Worm (Caenorhabditis elegans) whole organism, early embryonic: ENCODE measurements around the gene Y54F10AR.1.

Experiments
- B0310.2 ChIP-seq: sonication (generic microtip); optimal IDR thresholded peaks from 2 replicates; lab custom pipeline; 2016; ENCODE audit warnings: mild to moderate bottlenecking, missing genetic modification characterization, missing compliant biosample characterization
- F13C5.2 ChIP-seq: sonication (generic microtip); optimal IDR thresholded peaks from 2 replicates; lab custom pipeline; 2017; ENCODE audit warnings: mild to moderate bottlenecking, missing genetic modification characterization, inconsistent platforms, missing compliant biosample characterization
- aly-1 ChIP-seq: sonication (generic microtip); optimal IDR thresholded peaks from 2 replicates; lab custom pipeline; 2016; ENCODE audit warnings: missing genetic modification characterization, missing compliant biosample characterization
- ama-1 ChIP-seq: fragments of 150-350 bp; optimal IDR thresholded peaks from 2 replicates; lab custom pipeline; 2014
- ceh-13 ChIP-seq: fragments of 200-800 bp; sonication (Bioruptor generic); optimal IDR thresholded peaks from 2 replicates; lab custom pipeline; 2018; ENCODE audit warnings: mild to moderate bottlenecking, missing genetic modification characterization, missing compliant biosample characterization
- ceh-36 ChIP-seq: sonication (generic microtip); optimal IDR thresholded peaks from 2 replicates; lab custom pipeline; 2016; ENCODE audit warnings: missing genetic modification characterization, inconsistent platforms, missing compliant biosample characterization
- ets-7 ChIP-seq: sonication (generic microtip); optimal IDR thresholded peaks from 2 replicates; lab custom pipeline; 2016; ENCODE audit warnings: missing genotype, missing genetic modification characterization, missing compliant biosample characterization
- flt-1 ChIP-seq: fragments of 200-800 bp; sonication (Bioruptor generic); IDR thresholded peaks from 2 replicates; pipeline ENCODE4 v1.3.6; 2022; ENCODE audit warnings: missing genetic modification characterization, missing compliant biosample characterization
- hmbx-1 ChIP-seq: sonication (generic microtip); optimal IDR thresholded peaks from 2 replicates; lab custom pipeline; 2016; ENCODE audit warnings: mild to moderate bottlenecking, missing genetic modification characterization, missing compliant biosample characterization
- hmg-4 ChIP-seq: fragments of 200-800 bp; sonication (Bioruptor generic); optimal IDR thresholded peaks from 2 replicates; lab custom pipeline; 2018; ENCODE audit warnings: mild to moderate bottlenecking, missing genetic modification characterization, missing compliant biosample characterization
- hnd-1 ChIP-seq: sonication (generic microtip); optimal IDR thresholded peaks from 2 replicates; lab custom pipeline; 2016; ENCODE audit warnings: missing genetic modification characterization, missing compliant biosample characterization
- pes-1 ChIP-seq: fragments of 200-800 bp; sonication (Bioruptor generic); IDR thresholded peaks from 2 replicates; pipeline ENCODE4 v1.3.6; 2022; ENCODE audit warnings: missing genetic modification reagents, missing genetic modification characterization, missing compliant biosample characterization
- scrt-1 ChIP-seq: fragments of 200-800 bp; sonication (Bioruptor generic); IDR thresholded peaks from 2 replicates; pipeline ENCODE4 v1.3.6; 2022; ENCODE audit warnings: missing genetic modification characterization, missing compliant biosample characterization
- sea-1 ChIP-seq: fragments of 200-800 bp; sonication (Bioruptor generic); conservative IDR thresholded peaks from 2 replicates; pipeline ENCODE4 v1.3.6; 2022; ENCODE audit warnings: missing genetic modification characterization, missing compliant biosample characterization
- tbx-11 ChIP-seq: fragments of 200-800 bp; sonication (Bioruptor generic); IDR thresholded peaks from 2 replicates; pipeline ENCODE4 v1.3.6; 2022; ENCODE audit warnings: missing genetic modification characterization, missing compliant biosample characterization
- tbx-37 ChIP-seq: fragments of 200-800 bp; sonication (Bioruptor generic); conservative IDR thresholded peaks from 2 replicates; pipeline ENCODE4 v1.3.6; 2022; ENCODE audit warnings: missing genetic modification reagents, missing genetic modification characterization, missing compliant biosample characterization
- tra-4 ChIP-seq: sonication (generic microtip); optimal IDR thresholded peaks from 2 replicates; lab custom pipeline; 2017; ENCODE audit warnings: missing genetic modification characterization, missing compliant biosample characterization

The Y54F10AR.1 gene

ce11 chrIII:2597753-2598152 lies 22.3 kb upstream of the Y54F10AR.1 start, which contains the start of gene mdt-19:
mdt-19 (plus strand) TSS chrIII:2598053.
- TF ChIP-seq aly-1, result no peak
- no peak for TF ChIP-seq hmbx-1
- TF ChIP-seq hnd-1 (tag; lab: Kevin White, UChicago), result no peak
- TF ChIP-seq scrt-1, result no peak
- TF ChIP-seq flt-1, result no peak
- TF ChIP-seq ama-1 (lab: Kevin White, UChicago), result no peak
- TF ChIP-seq ets-7 (tag; lab: Kevin White, UChicago), result no peak
- TF ChIP-seq ceh-13 (GFP tag; lab: Kevin White, UChicago), result no peak
- TF ChIP-seq tbx-11, result no peak
- TF ChIP-seq ceh-36 (tag; lab: Kevin White, UChicago), result no peak
- TF ChIP-seq sea-1 (GFP tag; lab: Robert Waterston, UW), result no peak
- no peak for TF ChIP-seq tbx-37
- no peak for TF ChIP-seq pes-1
- TF ChIP-seq F13C5.2 (tag; lab: Kevin White, UChicago), result no peak
- TF ChIP-seq B0310.2 (tag; lab: Kevin White, UChicago), result no peak
- no peak for TF ChIP-seq hmg-4 (GFP tag; lab: Kevin White, UChicago)
- no peak for TF ChIP-seq tra-4 (tag; lab: Kevin White, UChicago)

DNA sequence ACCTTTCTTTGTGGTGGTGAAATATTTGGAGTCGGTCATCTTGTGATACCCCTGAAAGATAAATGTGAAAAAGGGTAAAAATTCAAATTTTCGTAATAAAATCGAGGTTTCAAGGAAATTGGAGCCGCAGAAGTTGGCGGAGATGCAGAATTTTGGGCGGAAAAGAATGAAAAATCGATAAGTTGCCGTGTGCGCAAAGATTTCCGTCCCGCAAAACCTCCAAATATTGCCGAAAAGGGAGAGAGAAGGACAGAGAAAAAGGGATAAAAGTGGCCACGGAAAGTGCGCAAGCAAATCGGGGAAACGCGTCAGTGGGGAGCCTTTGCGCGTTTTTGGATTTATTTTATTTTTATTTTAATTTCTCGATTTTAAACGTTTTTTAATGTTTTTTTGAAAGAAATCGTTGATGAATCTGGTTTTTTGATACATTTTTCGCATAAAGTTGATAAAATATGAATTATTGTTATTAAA lies 21.5 kb upstream of the Y54F10AR.1 start, which contains the start of gene apb-1:
apb-1 (minus strand) TSS at position 51 of the 471 bp plus-strand sequence.
- TF ChIP-seq tbx-37, result 0 out of 2 replicates have a peak, but pooled peaks have one; percentile 38
- no peak for TF ChIP-seq ama-1 (lab: Kevin White, UChicago)
- peak; percentile 42 for TF ChIP-seq ceh-36 (tag; lab: Kevin White, UChicago)
- TF ChIP-seq pes-1, result peak; percentile 74
- TF ChIP-seq F13C5.2 (tag; lab: Kevin White, UChicago), result peak; percentile 88
- peak; percentile 75 for TF ChIP-seq hmg-4 (GFP tag; lab: Kevin White, UChicago)
- 0 out of 2 replicates have a peak, but pooled peaks have one; percentile 50 for TF ChIP-seq scrt-1
- no peak for TF ChIP-seq tra-4 (tag; lab: Kevin White, UChicago)
- TF ChIP-seq hnd-1 (tag; lab: Kevin White, UChicago), result no peak
- no peak for TF ChIP-seq ets-7 (tag; lab: Kevin White, UChicago)
- TF ChIP-seq aly-1, result no peak
- no peak for TF ChIP-seq ceh-13 (GFP tag; lab: Kevin White, UChicago)
- no peak for TF ChIP-seq B0310.2 (tag; lab: Kevin White, UChicago)
- TF ChIP-seq tbx-11, result peak; percentile 65; the same call in 1 of the 2 replicates
- TF ChIP-seq hmbx-1, result no peak
- TF ChIP-seq flt-1, result peak; percentile 68
- 0 out of 2 replicates have a peak, but pooled peaks have one; percentile 11 for TF ChIP-seq sea-1 (GFP tag; lab: Robert Waterston, UW)

- TF ChIP-seq ama-1 (lab: Kevin White, UChicago), result no peak
These were observed 10.7 kb upstream of the Y54F10AR.1 start, which contains the start of gene gpa-17 for ce11 chrIII:2586193-2586592. gpa-17 (plus strand) TSS chrIII:2586555.

DNA sequence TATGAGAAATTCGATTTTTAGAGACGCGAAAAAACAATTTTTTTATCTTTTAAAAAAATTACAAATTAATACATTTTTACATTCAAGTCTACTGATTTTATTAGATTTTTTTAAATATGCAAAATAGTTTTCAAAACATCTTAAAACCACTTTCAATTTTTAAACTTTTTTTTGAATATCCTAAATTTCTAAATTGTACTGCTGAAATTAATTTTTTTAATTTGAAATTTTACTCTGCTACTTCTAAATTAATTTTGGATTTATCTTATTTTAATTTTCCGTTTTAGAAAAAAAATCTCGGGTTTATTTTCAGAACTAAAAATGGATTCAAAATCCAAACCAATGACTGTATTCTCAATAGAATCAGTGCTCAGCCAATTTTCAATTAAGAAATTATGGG lies 3.5 kb upstream of the Y54F10AR.1 start, which contains the start of gene Y71H2B.8:
Y71H2B.8 (plus strand) TSS at position 301 of the 400 bp plus-strand sequence.
- no peak for TF ChIP-seq tbx-37
- TF ChIP-seq F13C5.2 (tag; lab: Kevin White, UChicago), result no peak
- TF ChIP-seq ceh-13 (GFP tag; lab: Kevin White, UChicago), result no peak
- no peak for TF ChIP-seq pes-1
- no peak for TF ChIP-seq ama-1 (lab: Kevin White, UChicago)
- TF ChIP-seq sea-1 (GFP tag; lab: Robert Waterston, UW), result no peak
- TF ChIP-seq B0310.2 (tag; lab: Kevin White, UChicago), result no peak
- no peak for TF ChIP-seq aly-1

ce11 chrIII:2578563-2578962 lies 3.1 kb upstream of the Y54F10AR.1 start:
- TF ChIP-seq hmg-4 (GFP tag; lab: Kevin White, UChicago), result no peak
- no peak for TF ChIP-seq ceh-36 (tag; lab: Kevin White, UChicago)
- no peak for TF ChIP-seq ceh-13 (GFP tag; lab: Kevin White, UChicago)
- no peak for TF ChIP-seq tbx-37
- no peak for TF ChIP-seq aly-1
- no peak for TF ChIP-seq flt-1
- no peak for TF ChIP-seq hnd-1 (tag; lab: Kevin White, UChicago)
- TF ChIP-seq hmbx-1, result no peak
- no peak for TF ChIP-seq pes-1
- no peak for TF ChIP-seq tbx-11
- no peak for TF ChIP-seq tra-4 (tag; lab: Kevin White, UChicago)
- TF ChIP-seq sea-1 (GFP tag; lab: Robert Waterston, UW), result no peak
- no peak for TF ChIP-seq ets-7 (tag; lab: Kevin White, UChicago)
- TF ChIP-seq scrt-1, result no peak
- TF ChIP-seq B0310.2 (tag; lab: Kevin White, UChicago), result no peak
- TF ChIP-seq ama-1 (lab: Kevin White, UChicago), result no peak

ce11 chrIII:2577982-2578381 lies 2.5 kb upstream of the Y54F10AR.1 start:
- TF ChIP-seq ceh-36 (tag; lab: Kevin White, UChicago), result peak; percentile 83
- TF ChIP-seq ama-1 (lab: Kevin White, UChicago), result no peak
- TF ChIP-seq ceh-13 (GFP tag; lab: Kevin White, UChicago), result no peak

- TF ChIP-seq tbx-11 (no peak), ama-1 (lab: Kevin White, UChicago) (no peak), aly-1 (no peak), ceh-13 (GFP tag; lab: Kevin White, UChicago) (no peak), hmg-4 (GFP tag; lab: Kevin White, UChicago) (peak; percentile 28), tbx-37 (no peak), pes-1 (0 out of 2 replicates have a peak, but pooled peaks have one; percentile 47), ets-7 (tag; lab: Kevin White, UChicago) (no peak), hnd-1 (tag; lab: Kevin White, UChicago) (no peak), flt-1 (no peak), scrt-1 (no peak), F13C5.2 (tag; lab: Kevin White, UChicago) (peak; percentile 55), ceh-36 (tag; lab: Kevin White, UChicago) (no peak), B0310.2 (tag; lab: Kevin White, UChicago) (no peak), sea-1 (GFP tag; lab: Robert Waterston, UW) (no peak)
These were observed 1.1 kb upstream of the Y54F10AR.1 start for ce11 chrIII:2576360-2577259.
